Worm (Caenorhabditis elegans) whole organism, L3 larva: ENCODE measurements around the gene trpl-5.

ENCODE experiments used
- R02D3.7 ChIP-seq: fragments of 150-350 bp; optimal IDR thresholded peaks from 2 replicates; lab custom pipeline; 2014; ENCODE audit warnings: missing biosample characterization, missing genetic modification characterization
- ZK546.5 ChIP-seq: sonication (generic microtip); optimal IDR thresholded peaks from 2 replicates; lab custom pipeline; 2017; ENCODE audit warnings: missing biosample characterization, missing genetic modification characterization
- aly-2 ChIP-seq: fragments of 150-350 bp; optimal IDR thresholded peaks from 2 replicates; lab custom pipeline; 2014; ENCODE audit warnings: missing biosample characterization, missing genetic modification characterization
- ama-1 ChIP-seq: fragments of 150-350 bp; optimal IDR thresholded peaks from 2 replicates; lab custom pipeline; 2018
- ceh-16 ChIP-seq: sonication (generic microtip); optimal IDR thresholded peaks from 2 replicates; lab custom pipeline; 2017; ENCODE audit warnings: missing biosample characterization, missing genetic modification characterization
- ceh-28 ChIP-seq: fragments of 150-350 bp; optimal IDR thresholded peaks from 2 replicates; lab custom pipeline; 2014; ENCODE audit warnings: missing biosample characterization, missing genetic modification reagents, missing genetic modification characterization
- ceh-82 ChIP-seq: fragments of 150-350 bp; optimal IDR thresholded peaks from 2 replicates; lab custom pipeline; 2014; ENCODE audit warnings: missing biosample characterization, missing genetic modification characterization
- daf-12 ChIP-seq: fragments of 150-350 bp; optimal IDR thresholded peaks from 2 replicates; lab custom pipeline; 2014; ENCODE audit warnings: missing biosample characterization, missing genetic modification reagents, missing genetic modification characterization
- egl-5 ChIP-seq: fragments of 150-350 bp; optimal IDR thresholded peaks from 2 replicates; lab custom pipeline; 2017; ENCODE audit warnings: missing biosample characterization, missing genetic modification reagents, missing genetic modification characterization, inconsistent platforms
- elt-1 ChIP-seq: fragments of 150-350 bp; optimal IDR thresholded peaks from 2 replicates; lab custom pipeline; 2014; ENCODE audit warnings: missing biosample characterization, missing genetic modification characterization
- elt-2 ChIP-seq: sonication (generic microtip); optimal IDR thresholded peaks from 2 replicates; lab custom pipeline; 2016; ENCODE audit warnings: missing genetic modification reagents, mild to moderate bottlenecking, missing genetic modification characterization, missing compliant biosample characterization
- eor-1 ChIP-seq, 2 experiments: fragments of 150-350 bp; optimal IDR thresholded peaks; 2 replicates each; lab custom pipeline; 2014 to 2018; ENCODE audit warnings: missing biosample characterization in 2 of 2, missing genetic modification characterization in 2 of 2
- fkh-2 ChIP-seq: fragments of 150-350 bp; optimal IDR thresholded peaks from 2 replicates; lab custom pipeline; 2014; ENCODE audit warnings: missing biosample characterization, missing genetic modification reagents, missing genetic modification characterization
- fos-1 ChIP-seq: fragments of 150-350 bp; optimal IDR thresholded peaks from 2 replicates; lab custom pipeline; 2014; ENCODE audit warnings: missing biosample characterization, missing genetic modification characterization
- hmg-11 ChIP-seq: sonication (generic microtip); optimal IDR thresholded peaks from 2 replicates; lab custom pipeline; 2016; ENCODE audit warnings: missing genetic modification characterization, missing compliant biosample characterization
- jun-1 ChIP-seq: fragments of 150-350 bp; optimal IDR thresholded peaks from 2 replicates; lab custom pipeline; 2014; ENCODE audit warnings: missing biosample characterization, missing genetic modification reagents, missing genetic modification characterization
- lsy-12 ChIP-seq: sonication (generic microtip); optimal IDR thresholded peaks from 2 replicates; lab custom pipeline; 2016; ENCODE audit warnings: mild to moderate bottlenecking, missing genetic modification characterization, missing compliant biosample characterization
- mdl-1 ChIP-seq: fragments of 150-350 bp; optimal IDR thresholded peaks from 2 replicates; lab custom pipeline; 2014; ENCODE audit warnings: missing biosample characterization, missing genetic modification characterization
- nfya-1 ChIP-seq: sonication (generic microtip); optimal IDR thresholded peaks from 2 replicates; lab custom pipeline; 2017; ENCODE audit warnings: missing genetic modification characterization, mild to moderate bottlenecking, missing compliant biosample characterization, antibody characterized with exemption, moderate library complexity; ENCODE audit not compliant: insufficient read depth
- nhr-23 ChIP-seq: fragments of 150-350 bp; optimal IDR thresholded peaks from 2 replicates; lab custom pipeline; 2014; ENCODE audit warnings: missing biosample characterization, missing genetic modification reagents, missing genetic modification characterization
- nhr-28 ChIP-seq: fragments of 150-350 bp; optimal IDR thresholded peaks from 2 replicates; lab custom pipeline; 2014; ENCODE audit warnings: missing biosample characterization, missing genetic modification characterization
- nhr-43 ChIP-seq: sonication (generic microtip); optimal IDR thresholded peaks from 2 replicates; lab custom pipeline; 2016; ENCODE audit warnings: mild to moderate bottlenecking, missing genetic modification characterization, missing compliant biosample characterization; ENCODE audit not compliant: poor library complexity, severe bottlenecking
- pha-4 ChIP-seq: fragments of 150-350 bp; optimal IDR thresholded peaks from 2 replicates; lab custom pipeline; 2014; ENCODE audit warnings: missing biosample characterization, missing genetic modification reagents, missing genetic modification characterization
- pqm-1 ChIP-seq: fragments of 150-350 bp; optimal IDR thresholded peaks from 2 replicates; lab custom pipeline; 2017; ENCODE audit warnings: missing biosample characterization, missing genetic modification characterization, inconsistent platforms
- sea-2 ChIP-seq: fragments of 150-350 bp; sonication (generic microtip); optimal IDR thresholded peaks from 4 replicates; lab custom pipeline; 2014; ENCODE audit warnings: missing biosample characterization, missing genetic modification reagents, missing genetic modification characterization
- skn-1 ChIP-seq: fragments of 150-350 bp; optimal IDR thresholded peaks from 2 replicates; lab custom pipeline; 2014; ENCODE audit warnings: missing biosample characterization, missing genetic modification characterization
- snpc-4 ChIP-seq: fragments of 150-350 bp; optimal IDR thresholded peaks from 2 replicates; lab custom pipeline; 2014; ENCODE audit warnings: missing biosample characterization, missing genetic modification characterization
- tbx-2 ChIP-seq: sonication (generic microtip); optimal IDR thresholded peaks from 2 replicates; lab custom pipeline; 2016; ENCODE audit warnings: mild to moderate bottlenecking, missing genetic modification characterization, missing compliant biosample characterization
- unc-62 ChIP-seq: fragments of 150-350 bp; sonication (generic microtip); optimal IDR thresholded peaks from 4 replicates; lab custom pipeline; 2014; ENCODE audit warnings: missing biosample characterization, missing genetic modification reagents, missing genetic modification characterization
- zag-1 ChIP-seq: fragments of 150-350 bp; optimal IDR thresholded peaks from 2 replicates; lab custom pipeline; 2014; ENCODE audit warnings: missing biosample characterization, missing genetic modification characterization
- ztf-4 ChIP-seq: fragments of 150-350 bp; optimal IDR thresholded peaks from 2 replicates; lab custom pipeline; 2014; ENCODE audit warnings: missing biosample characterization, missing genetic modification characterization

The trpl-5 gene

ce11 chrII:2090605-2091004 is at the start of gene trpl-5:
TSS of gene trpl-5 (minus strand) at chrII:2090636.
- TF ChIP-seq pqm-1, result peak; percentile 96
- TF ChIP-seq pha-4, result no peak
- TF ChIP-seq elt-2, result peak; percentile 95
- TF ChIP-seq jun-1 (tag; lab: Kevin White, UChicago), result peak; percentile 23

- TF ChIP-seq nhr-28 (tag; lab: Kevin White, UChicago) (no peak), egl-5 (tag; lab: Kevin White, UChicago) (no peak), lsy-12 (tag; lab: Kevin White, UChicago) (no peak), zag-1 (no peak)
Observed at ce11 chrII:2138901-2139300, 48.5 kb upstream of the trpl-5 start.

DNA sequence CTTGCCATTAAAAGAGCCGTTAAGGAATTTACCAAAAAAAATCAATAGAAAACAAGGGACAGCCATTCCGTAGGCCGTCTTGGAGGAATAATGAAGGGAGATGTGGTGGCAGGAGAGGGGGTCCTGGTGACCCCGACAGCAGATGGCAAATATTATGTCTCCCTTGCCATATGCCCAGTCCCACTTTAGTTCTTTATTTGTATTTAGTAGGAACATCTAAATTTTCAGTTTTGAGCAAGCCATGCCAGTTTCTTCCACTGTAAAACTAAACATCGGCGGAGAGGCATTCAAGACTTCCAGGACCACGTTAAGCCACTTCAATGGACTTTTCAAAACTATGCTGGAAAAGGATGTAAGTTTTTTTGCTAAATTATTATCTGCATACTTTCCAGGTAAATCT is 46.8 kb upstream of the trpl-5 start, which contains the start of gene C40A11.4:
C40A11.4 (plus strand) TSS at position 188 of the 400 bp plus-strand sequence.
- TF ChIP-seq hmg-11 (tag; lab: Kevin White, UChicago), result no peak
- TF ChIP-seq elt-2, result no peak
- no peak for TF ChIP-seq fos-1 (tag; lab: Kevin White, UChicago)

ce11 chrII:2135604-2136003 is 45.2 kb upstream of the trpl-5 start, which contains the start of gene hpo-7:
TSS of gene hpo-7 (minus strand) at chrII:2135704.
- no peak for TF ChIP-seq nhr-23 (tag; lab: Kevin White, UChicago)
- no peak for TF ChIP-seq elt-1 (tag; lab: Kevin White, UChicago)
- TF ChIP-seq daf-12 (tag; lab: Kevin White, UChicago), result no peak
- TF ChIP-seq R02D3.7 (tag; lab: Kevin White, UChicago), result no peak
- no peak for TF ChIP-seq unc-62 (GFP tag; lab: Kevin White, UChicago)
- TF ChIP-seq pqm-1, result no peak
- TF ChIP-seq nfya-1, result no peak
- no peak for TF ChIP-seq skn-1 (tag; lab: Kevin White, UChicago)
- no peak for TF ChIP-seq mdl-1 (tag; lab: Kevin White, UChicago)
- TF ChIP-seq ZK546.5 (tag; lab: Kevin White, UChicago), result no peak
- TF ChIP-seq fkh-2 (tag; lab: Kevin White, UChicago), result no peak
- TF ChIP-seq hmg-11 (tag; lab: Kevin White, UChicago), result no peak
- no peak for TF ChIP-seq sea-2 (GFP tag; lab: Kevin White, UChicago)
- no peak for TF ChIP-seq ama-1 (lab: Kevin White, UChicago)
- no peak for TF ChIP-seq tbx-2 (tag; lab: Kevin White, UChicago)

ce11 chrII:2130770-2131169 is 40.3 kb upstream of the trpl-5 start, which contains the start of gene sdz-28:
TSS of gene sdz-28 (plus strand) at chrII:2131070.
- TF ChIP-seq eor-1 (tag; optimal IDR thresholded peaks at IDR 0.05; lab: Kevin White, UChicago) (no peak), ama-1 (lab: Kevin White, UChicago) (no peak)

DNA sequence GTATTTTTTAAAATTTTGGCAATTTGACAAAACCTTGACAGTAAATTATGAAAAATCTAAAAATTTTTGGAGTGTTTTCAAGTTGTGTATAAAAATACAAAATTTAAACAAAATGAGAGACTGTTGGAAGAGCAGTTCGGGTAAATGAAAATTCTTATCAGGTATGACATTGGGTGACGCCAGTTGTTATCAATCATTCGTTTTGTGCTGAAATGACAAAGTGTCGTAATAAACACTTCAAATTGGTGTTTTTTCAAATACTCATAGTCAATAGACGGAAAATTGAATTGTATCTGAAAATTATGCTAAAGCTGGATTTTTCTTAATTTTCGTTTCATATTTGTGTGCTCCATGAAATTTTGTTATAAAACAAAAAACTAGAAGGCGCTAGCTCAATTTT is 32.3 kb upstream of the trpl-5 start:
- TF ChIP-seq snpc-4 (tag; lab: Kevin White, UChicago) (no peak), ztf-4 (tag; lab: Kevin White, UChicago) (no peak), nhr-23 (tag; lab: Kevin White, UChicago) (no peak), ceh-82 (tag; lab: Kevin White, UChicago) (no peak), lsy-12 (tag; lab: Kevin White, UChicago) (no peak), fos-1 (tag; lab: Kevin White, UChicago) (no peak), elt-2 (peak; percentile 55), nhr-43 (tag; lab: Kevin White, UChicago) (no peak)

DNA sequence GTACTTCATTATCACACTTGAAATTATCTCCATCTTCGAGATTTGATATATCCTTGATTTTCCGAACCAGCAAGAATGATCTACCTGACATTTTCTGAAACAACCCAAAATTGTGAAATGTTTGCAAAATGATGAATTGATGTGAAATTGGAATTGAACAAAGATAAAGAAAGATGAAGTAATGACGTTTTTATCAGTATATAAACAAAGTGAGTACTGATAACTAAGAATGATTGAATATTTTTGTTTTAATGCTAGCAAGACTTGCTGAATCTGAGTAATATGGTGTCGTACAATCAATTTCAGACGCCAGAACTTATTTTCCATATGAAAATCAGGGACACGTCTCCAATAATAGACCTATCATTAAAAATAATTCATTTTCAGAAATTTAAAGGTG is 31.7 kb upstream of the trpl-5 start, which contains the start of gene math-37:
math-37 (minus strand) TSS at position 101 of the 400 bp plus-strand sequence.
- peak; percentile 18 for TF ChIP-seq pqm-1
- TF ChIP-seq elt-2, result peak; percentile 55
- no peak for TF ChIP-seq nhr-28 (tag; lab: Kevin White, UChicago)

DNA sequence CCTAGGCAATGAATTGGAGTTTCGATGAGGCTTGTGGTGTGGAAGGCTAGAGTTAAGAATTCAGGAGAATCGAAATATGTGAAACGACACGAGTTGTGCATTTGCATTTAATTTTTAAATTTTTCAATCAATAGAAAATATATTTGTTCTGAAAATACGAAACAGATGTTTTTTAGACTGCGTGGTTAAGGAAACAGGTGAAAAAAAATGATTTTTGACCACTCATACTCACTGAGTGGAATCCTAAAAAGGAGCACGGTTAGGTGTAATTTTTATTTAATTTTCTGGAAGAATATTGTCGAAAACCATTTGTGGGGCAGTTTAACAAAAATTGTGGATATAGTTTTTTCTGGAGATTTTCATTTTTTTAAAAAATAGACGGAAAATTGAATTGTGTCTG is 26.4 kb upstream of the trpl-5 start, which contains the start of gene srh-195:
srh-195 (minus strand) TSS at position 101 of the 400 bp plus-strand sequence.
- no peak for TF ChIP-seq ceh-16 (tag; lab: Kevin White, UChicago)
- TF ChIP-seq ceh-82 (tag; lab: Kevin White, UChicago), result no peak
- TF ChIP-seq elt-1 (tag; lab: Kevin White, UChicago), result no peak
- TF ChIP-seq aly-2, result no peak
- TF ChIP-seq lsy-12 (tag; lab: Kevin White, UChicago), result no peak
- TF ChIP-seq R02D3.7 (tag; lab: Kevin White, UChicago), result no peak
- no peak for TF ChIP-seq snpc-4 (tag; lab: Kevin White, UChicago)
- no peak for TF ChIP-seq nfya-1
- TF ChIP-seq daf-12 (tag; lab: Kevin White, UChicago), result no peak
- no peak for TF ChIP-seq ceh-28
- no peak for TF ChIP-seq ztf-4 (tag; lab: Kevin White, UChicago)
- TF ChIP-seq ZK546.5 (tag; lab: Kevin White, UChicago), result no peak
- no peak for TF ChIP-seq egl-5 (tag; lab: Kevin White, UChicago)
- TF ChIP-seq eor-1 (tag; optimal IDR thresholded peaks at IDR 0.05; lab: Kevin White, UChicago), result no peak
